Worm (Caenorhabditis elegans) whole organism, young adult: ENCODE data around the gene nurf-1.

Source experiments
- B0261.1 ChIP-seq: sonication (generic microtip); optimal IDR thresholded peaks from 2 replicates; lab custom pipeline; 2016; ENCODE audit warnings: mild to moderate bottlenecking, missing genetic modification characterization, moderate library complexity, missing compliant biosample characterization
- Y53F4B.3 ChIP-seq: fragments of 200-800 bp; sonication (Bioruptor generic); IDR thresholded peaks from 2 replicates; pipeline ENCODE4 v1.3.6; 2022; ENCODE audit warnings: missing genetic modification reagents, missing genetic modification characterization, missing compliant biosample characterization
- ama-1 ChIP-seq, 3 experiments: fragments of 150-350 bp in 1 of 3; sonication (generic microtip) in 2 of 3; optimal IDR thresholded peaks; 2 replicates each; lab custom pipeline; 2014 to 2018; ENCODE audit warnings: missing biosample characterization in 2 of 3, missing genetic modification characterization in 2 of 3, missing genetic modification reagents in 2 of 3
- him-1 ChIP-seq: sonication (generic microtip); optimal IDR thresholded peaks from 2 replicates; lab custom pipeline; 2016; ENCODE audit warnings: missing genotype, missing genetic modification reagents, missing genetic modification characterization, missing compliant biosample characterization
- let-607 ChIP-seq, 2 experiments: fragments of 200-800 bp in 1 of 2; sonication (Bioruptor generic) in 1 of 2; sonication (generic microtip) in 1 of 2; optimal IDR thresholded peaks; 2 replicates each; lab custom pipeline; 2016 to 2018; ENCODE audit warnings: mild to moderate bottlenecking in 2 of 2, missing compliant biosample characterization in 2 of 2, missing genetic modification characterization in 2 of 2, moderate library complexity in 2 of 2, missing genotype in 1 of 2

ce11 chrII:14401098-14401497, 10.6 kb downstream of the nurf-1 start:
- TF ChIP-seq him-1 (tag; lab: Kevin White, UChicago) (no peak), Y53F4B.3 (GFP tag; lab: Robert Waterston, UW) (no peak), ama-1 (optimal IDR thresholded peaks at IDR 0.05; lab: Kevin White, UChicago) (peak; percentile 26), ama-1 (GFP tag; optimal IDR thresholded peaks at IDR 0.05; lab: Kevin White, UChicago) (no peak), let-607 (tag; optimal IDR thresholded peaks at IDR 0.05; lab: Kevin White, UChicago) (no peak), B0261.1 (tag; lab: Kevin White, UChicago) (no peak)
